Worm (Caenorhabditis elegans) whole organism, L2 larva: Measurements from ENCODE around the gene tbc-12.

ENCODE experiments used
- F13H6.1 ChIP-seq: sonication (generic microtip); optimal IDR thresholded peaks from 2 replicates; lab custom pipeline; 2016; ENCODE audit warnings: missing genetic modification characterization, missing compliant biosample characterization
- ZK546.5 ChIP-seq: sonication (generic microtip); optimal IDR thresholded peaks from 2 replicates; lab custom pipeline; 2017; ENCODE audit warnings: missing biosample characterization, missing genetic modification characterization
- ama-1 ChIP-seq: fragments of 150-350 bp; optimal IDR thresholded peaks from 2 replicates; lab custom pipeline; 2018; ENCODE audit warnings: inconsistent platforms
- ceh-82 ChIP-seq: fragments of 150-350 bp; optimal IDR thresholded peaks from 2 replicates; lab custom pipeline; 2014; ENCODE audit warnings: missing biosample characterization, missing genetic modification characterization
- egl-27 ChIP-seq: sonication (generic microtip); optimal IDR thresholded peaks from 3 replicates; lab custom pipeline; 2017; ENCODE audit warnings: missing biosample characterization, missing genetic modification reagents, missing genetic modification characterization
- elt-3 ChIP-seq: sonication (generic microtip); optimal IDR thresholded peaks from 2 replicates; lab custom pipeline; 2017; ENCODE audit warnings: missing biosample characterization, missing genetic modification characterization
- fos-1 ChIP-seq: fragments of 150-350 bp; optimal IDR thresholded peaks from 2 replicates; lab custom pipeline; 2014; ENCODE audit warnings: missing biosample characterization, missing genetic modification characterization
- gmeb-1 ChIP-seq: fragments of 150-350 bp; optimal IDR thresholded peaks from 2 replicates; lab custom pipeline; 2014; ENCODE audit warnings: missing biosample characterization, missing genetic modification characterization
- mdl-1 ChIP-seq, 2 experiments: fragments of 150-350 bp in 1 of 2; sonication (generic microtip) in 1 of 2; optimal IDR thresholded peaks; 2 replicates each; lab custom pipeline; 2017; ENCODE audit warnings: missing biosample characterization in 2 of 2, missing genetic modification characterization in 2 of 2
- nhr-11 ChIP-seq: fragments of 150-350 bp; optimal IDR thresholded peaks from 2 replicates; lab custom pipeline; 2014; ENCODE audit warnings: missing biosample characterization, missing genetic modification characterization
- nhr-12 ChIP-seq: fragments of 150-350 bp; optimal IDR thresholded peaks from 2 replicates; lab custom pipeline; 2014; ENCODE audit warnings: missing biosample characterization, missing genetic modification characterization
- nhr-23 ChIP-seq: fragments of 150-350 bp; optimal IDR thresholded peaks from 2 replicates; lab custom pipeline; 2014; ENCODE audit warnings: missing biosample characterization, missing genetic modification reagents, missing genetic modification characterization
- ztf-11 ChIP-seq: sonication (generic microtip); optimal IDR thresholded peaks from 2 replicates; lab custom pipeline; 2017; ENCODE audit warnings: missing biosample characterization, missing genetic modification characterization

- TF ChIP-seq mdl-1 (tag; optimal IDR thresholded peaks at IDR 0.05; lab: Kevin White, UChicago): no peak
- TF ChIP-seq ZK546.5 (tag; lab: Kevin White, UChicago): no peak
- no peak for TF ChIP-seq F13H6.1
- TF ChIP-seq gmeb-1 (tag; lab: Kevin White, UChicago): no peak
- TF ChIP-seq ceh-82 (tag; lab: Kevin White, UChicago): no peak
- no peak for TF ChIP-seq ztf-11 (tag; lab: Kevin White, UChicago)
- no peak for TF ChIP-seq nhr-11
- TF ChIP-seq egl-27 (tag; lab: Kevin White, UChicago): no peak
- no peak for TF ChIP-seq nhr-23 (tag; lab: Kevin White, UChicago)
- no peak for TF ChIP-seq elt-3 (tag; lab: Kevin White, UChicago)
- TF ChIP-seq fos-1: no peak
- no peak for TF ChIP-seq ama-1
- no peak for TF ChIP-seq nhr-12
Observed at ce11 chrX:2522658-2523057, 9.6 kb downstream of the tbc-12 start.
